Fruit fly (Drosophila melanogaster): ENCODE data around the gene COX8.

dm6 chr3L:21585397-21585796 lies 46.1 kb upstream of the COX8 start:
- TF ChIP-seq Sox14 (GFP tag; optimal IDR thresholded peaks at IDR 0.05) (no peak), Eip93F (GFP tag; optimal IDR thresholded peaks at IDR 0.05) (no peak), dac (GFP tag; optimal IDR thresholded peaks at IDR 0.05) (no peak)
